Worm (Caenorhabditis elegans) whole organism, late embryonic: ENCODE data around the gene Y38F2AR.10.

Source experiments
- C38D4.7 ChIP-seq: fragments of 200-800 bp; sonication (Bioruptor generic); optimal IDR thresholded peaks from 2 replicates; lab custom pipeline; 2018; ENCODE audit warnings: mild to moderate bottlenecking, missing genetic modification characterization, moderate library complexity, missing compliant biosample characterization
- F13H6.1 ChIP-seq: sonication (generic microtip); optimal IDR thresholded peaks from 2 replicates; lab custom pipeline; 2016; ENCODE audit warnings: missing genetic modification characterization, missing compliant biosample characterization
- Y22D7AL.16 ChIP-seq: sonication (generic microtip); optimal IDR thresholded peaks from 2 replicates; lab custom pipeline; 2016; ENCODE audit warnings: missing genetic modification characterization, missing compliant biosample characterization
- ama-1 ChIP-seq: fragments of 150-350 bp; optimal IDR thresholded peaks from 2 replicates; lab custom pipeline; 2014
- ceh-14 ChIP-seq: sonication (generic microtip); optimal IDR thresholded peaks from 2 replicates; lab custom pipeline; 2016; ENCODE audit warnings: missing genotype, missing genetic modification characterization, missing compliant biosample characterization
- ceh-18 ChIP-seq: sonication (generic microtip); optimal IDR thresholded peaks from 2 replicates; lab custom pipeline; 2016; ENCODE audit warnings: missing genetic modification characterization, missing compliant biosample characterization
- ceh-2 ChIP-seq: sonication (generic microtip); optimal IDR thresholded peaks from 2 replicates; lab custom pipeline; 2016; ENCODE audit warnings: missing genotype, missing genetic modification characterization, missing compliant biosample characterization
- ceh-30 ChIP-seq: fragments of 150-350 bp; optimal IDR thresholded peaks from 2 replicates; lab custom pipeline; 2014; ENCODE audit warnings: missing biosample characterization, missing genetic modification characterization
- ceh-48 ChIP-seq: sonication (generic microtip); optimal IDR thresholded peaks from 2 replicates; lab custom pipeline; 2016; ENCODE audit warnings: missing genetic modification characterization, inconsistent platforms, missing compliant biosample characterization
- ceh-9 ChIP-seq: sonication (generic microtip); optimal IDR thresholded peaks from 2 replicates; lab custom pipeline; 2016; ENCODE audit warnings: mild to moderate bottlenecking, missing genetic modification characterization, inconsistent platforms, missing compliant biosample characterization
- che-1 ChIP-seq: sonication (generic microtip); optimal IDR thresholded peaks from 2 replicates; lab custom pipeline; 2016; ENCODE audit warnings: mild to moderate bottlenecking, missing genetic modification characterization, missing compliant biosample characterization
- dve-1 ChIP-seq: sonication (generic microtip); optimal IDR thresholded peaks from 2 replicates; lab custom pipeline; 2017; ENCODE audit warnings: antibody characterized with exemption, mild to moderate bottlenecking, missing genetic modification characterization, missing compliant biosample characterization
- elt-2 ChIP-seq: sonication (generic microtip); optimal IDR thresholded peaks from 2 replicates; lab custom pipeline; 2016; ENCODE audit warnings: missing genetic modification reagents, missing genetic modification characterization, missing compliant biosample characterization
- elt-4 ChIP-seq: sonication (generic microtip); optimal IDR thresholded peaks from 2 replicates; lab custom pipeline; 2016; ENCODE audit warnings: missing genetic modification characterization, missing compliant biosample characterization
- ets-4 ChIP-seq: sonication (generic microtip); optimal IDR thresholded peaks from 2 replicates; lab custom pipeline; 2016; ENCODE audit warnings: missing genetic modification characterization, missing compliant biosample characterization
- eyg-1 ChIP-seq: sonication (generic microtip); optimal IDR thresholded peaks from 2 replicates; lab custom pipeline; 2016; ENCODE audit warnings: missing genotype, missing genetic modification characterization, missing compliant biosample characterization
- fax-1 ChIP-seq: sonication (generic microtip); optimal IDR thresholded peaks from 2 replicates; lab custom pipeline; 2016; ENCODE audit warnings: missing genotype, missing genetic modification characterization, missing compliant biosample characterization
- fkh-6 ChIP-seq: sonication (generic microtip); optimal IDR thresholded peaks from 2 replicates; lab custom pipeline; 2016; ENCODE audit warnings: missing genetic modification characterization, missing compliant biosample characterization
- hlh-13 ChIP-seq: fragments of 200-800 bp; sonication (Bioruptor generic); optimal IDR thresholded peaks from 2 replicates; lab custom pipeline; 2018; ENCODE audit warnings: mild to moderate bottlenecking, missing genetic modification characterization, missing compliant biosample characterization
- hlh-30 ChIP-seq: sonication (generic microtip); optimal IDR thresholded peaks from 2 replicates; lab custom pipeline; 2017; ENCODE audit warnings: antibody characterized with exemption, missing genetic modification characterization, missing compliant biosample characterization; ENCODE audit not compliant: insufficient read depth
- madf-2 ChIP-seq: sonication (generic microtip); optimal IDR thresholded peaks from 2 replicates; lab custom pipeline; 2017; ENCODE audit warnings: missing genetic modification characterization, missing compliant biosample characterization
- mec-3 ChIP-seq: sonication (generic microtip); optimal IDR thresholded peaks from 2 replicates; lab custom pipeline; 2016; ENCODE audit warnings: borderline replicate concordance, missing genetic modification characterization, missing compliant biosample characterization
- nfya-1 ChIP-seq: sonication (generic microtip); optimal IDR thresholded peaks from 2 replicates; lab custom pipeline; 2017; ENCODE audit warnings: missing genetic modification characterization, mild to moderate bottlenecking, missing compliant biosample characterization, antibody characterized with exemption, moderate library complexity
- nhr-232 ChIP-seq: sonication (generic microtip); optimal IDR thresholded peaks from 2 replicates; lab custom pipeline; 2016; ENCODE audit warnings: missing genetic modification characterization, missing compliant biosample characterization
- npax-4 ChIP-seq: sonication (generic microtip); optimal IDR thresholded peaks from 2 replicates; lab custom pipeline; 2016; ENCODE audit warnings: missing genetic modification characterization, missing compliant biosample characterization
- odd-2 ChIP-seq: sonication (generic microtip); optimal IDR thresholded peaks from 2 replicates; lab custom pipeline; 2017; ENCODE audit warnings: antibody characterized with exemption, mild to moderate bottlenecking, missing genetic modification characterization, missing compliant biosample characterization
- pat-9 ChIP-seq: fragments of 200-800 bp; sonication (Bioruptor generic); optimal IDR thresholded peaks from 2 replicates; lab custom pipeline; 2018; ENCODE audit warnings: mild to moderate bottlenecking, missing genetic modification characterization, moderate library complexity, missing compliant biosample characterization
- pros-1 ChIP-seq: fragments of 150-350 bp; optimal IDR thresholded peaks from 2 replicates; lab custom pipeline; 2014; ENCODE audit warnings: missing biosample characterization, missing genetic modification reagents, missing genetic modification characterization
- rnt-1 ChIP-seq: sonication (generic microtip); optimal IDR thresholded peaks from 2 replicates; lab custom pipeline; 2016; ENCODE audit warnings: missing genetic modification characterization, missing compliant biosample characterization
- sox-4 ChIP-seq: sonication (generic microtip); optimal IDR thresholded peaks from 2 replicates; lab custom pipeline; 2017; ENCODE audit warnings: mild to moderate bottlenecking, missing genetic modification characterization, inconsistent platforms, missing compliant biosample characterization
- ttx-3 ChIP-seq: sonication (generic microtip); optimal IDR thresholded peaks from 2 replicates; lab custom pipeline; 2016; ENCODE audit warnings: missing genetic modification reagents, missing genetic modification characterization, missing compliant biosample characterization
- unc-42 ChIP-seq: sonication (generic microtip); optimal IDR thresholded peaks from 2 replicates; lab custom pipeline; 2016; ENCODE audit warnings: missing genotype, missing genetic modification characterization, missing compliant biosample characterization
- unc-55 ChIP-seq: sonication (generic microtip); optimal IDR thresholded peaks from 2 replicates; lab custom pipeline; 2017; ENCODE audit warnings: missing biosample characterization, missing genetic modification reagents, missing genetic modification characterization
- unc-86 ChIP-seq: sonication (generic microtip); optimal IDR thresholded peaks from 2 replicates; lab custom pipeline; 2016; ENCODE audit warnings: missing genetic modification characterization, missing compliant biosample characterization
- zip-5 ChIP-seq: sonication (generic microtip); optimal IDR thresholded peaks from 2 replicates; lab custom pipeline; 2016; ENCODE audit warnings: missing genetic modification characterization, missing compliant biosample characterization
- ztf-16 ChIP-seq: sonication (generic microtip); optimal IDR thresholded peaks from 2 replicates; lab custom pipeline; 2017; ENCODE audit warnings: missing genetic modification characterization, missing compliant biosample characterization

The Y38F2AR.10 gene

ce11 chrIV:2393023-2393422, 6.3 kb downstream of the Y38F2AR.10 start:
- TF ChIP-seq pros-1 (tag; lab: Kevin White, UChicago) (no peak), C38D4.7 (GFP tag; lab: Kevin White, UChicago) (no peak), ztf-16 (no peak), npax-4 (tag; lab: Kevin White, UChicago) (no peak), F13H6.1 (tag; lab: Kevin White, UChicago) (no peak), ceh-30 (tag; lab: Kevin White, UChicago) (no peak), elt-4 (tag; lab: Kevin White, UChicago) (no peak), eyg-1 (tag; lab: Kevin White, UChicago) (no peak), ceh-14 (tag; lab: Kevin White, UChicago) (no peak)

- TF ChIP-seq ceh-48 (tag; lab: Kevin White, UChicago): peak; percentile 47
- no peak for TF ChIP-seq pros-1 (tag; lab: Kevin White, UChicago)
Measured at ce11 chrIV:2391809-2392208, 7.5 kb downstream of the Y38F2AR.10 start.

ce11 chrIV:2390804-2391203, 8.5 kb downstream of the Y38F2AR.10 start, which contains the start of gene eri-5:
TSS of gene eri-5 (plus strand) at chrIV:2390821.
- no peak for TF ChIP-seq ama-1 (lab: Kevin White, UChicago)
- no peak for TF ChIP-seq ets-4 (tag; lab: Kevin White, UChicago)
- no peak for TF ChIP-seq sox-4 (tag; lab: Kevin White, UChicago)
- no peak for TF ChIP-seq hlh-30 (tag; lab: Kevin White, UChicago)
- TF ChIP-seq ceh-2 (tag; lab: Kevin White, UChicago): no peak
- TF ChIP-seq fax-1 (tag; lab: Kevin White, UChicago): no peak
- no peak for TF ChIP-seq mec-3 (tag; lab: Kevin White, UChicago)
- no peak for TF ChIP-seq unc-42 (tag; lab: Kevin White, UChicago)
- TF ChIP-seq odd-2 (tag; lab: Kevin White, UChicago): no peak
- TF ChIP-seq nfya-1 (tag; lab: Kevin White, UChicago): no peak
- no peak for TF ChIP-seq che-1
- TF ChIP-seq ceh-9 (tag; lab: Kevin White, UChicago): no peak
- no peak for TF ChIP-seq eyg-1 (tag; lab: Kevin White, UChicago)
- TF ChIP-seq elt-4 (tag; lab: Kevin White, UChicago): no peak
- TF ChIP-seq elt-2 (tag; lab: Kevin White, UChicago): no peak
- TF ChIP-seq madf-2 (tag; lab: Kevin White, UChicago): no peak

ce11 chrIV:2390251-2390672, 9.1 kb downstream of the Y38F2AR.10 start:
- TF ChIP-seq unc-55: no peak
- TF ChIP-seq nfya-1 (tag; lab: Kevin White, UChicago): peak; percentile 6

- TF ChIP-seq unc-86 (tag; lab: Kevin White, UChicago): no peak
- no peak for TF ChIP-seq nhr-232 (tag; lab: Kevin White, UChicago)
- TF ChIP-seq madf-2 (tag; lab: Kevin White, UChicago): no peak
- no peak for TF ChIP-seq Y22D7AL.16 (tag; lab: Kevin White, UChicago)
- no peak for TF ChIP-seq ceh-18 (tag; lab: Kevin White, UChicago)
- TF ChIP-seq dve-1 (tag; lab: Kevin White, UChicago): no peak
- no peak for TF ChIP-seq zip-5 (tag; lab: Kevin White, UChicago)
- TF ChIP-seq pat-9 (tag; lab: Kevin White, UChicago): no peak
- no peak for TF ChIP-seq hlh-13
- TF ChIP-seq rnt-1 (tag; lab: Kevin White, UChicago): no peak
- no peak for TF ChIP-seq hlh-30 (tag; lab: Kevin White, UChicago)
- TF ChIP-seq sox-4 (tag; lab: Kevin White, UChicago): no peak
- no peak for TF ChIP-seq ztf-16
- TF ChIP-seq odd-2 (tag; lab: Kevin White, UChicago): no peak
- TF ChIP-seq pros-1 (tag; lab: Kevin White, UChicago): no peak
- no peak for TF ChIP-seq ttx-3 (tag; lab: Kevin White, UChicago)
- TF ChIP-seq ceh-2 (tag; lab: Kevin White, UChicago): no peak
- no peak for TF ChIP-seq fkh-6
Measured at ce11 chrIV:2389745-2390144, 9.6 kb downstream of the Y38F2AR.10 start.
